Worm (Caenorhabditis elegans) whole organism, dauer: Measurements from ENCODE around the gene Y102A11A.2.

Experiments
- unc-62 ChIP-seq: sonication (generic microtip); optimal IDR thresholded peaks from 2 replicates; lab custom pipeline; 2017; ENCODE audit warnings: missing biosample characterization, missing genetic modification reagents, missing genetic modification characterization

Y102A11A.2 gene

DNA sequence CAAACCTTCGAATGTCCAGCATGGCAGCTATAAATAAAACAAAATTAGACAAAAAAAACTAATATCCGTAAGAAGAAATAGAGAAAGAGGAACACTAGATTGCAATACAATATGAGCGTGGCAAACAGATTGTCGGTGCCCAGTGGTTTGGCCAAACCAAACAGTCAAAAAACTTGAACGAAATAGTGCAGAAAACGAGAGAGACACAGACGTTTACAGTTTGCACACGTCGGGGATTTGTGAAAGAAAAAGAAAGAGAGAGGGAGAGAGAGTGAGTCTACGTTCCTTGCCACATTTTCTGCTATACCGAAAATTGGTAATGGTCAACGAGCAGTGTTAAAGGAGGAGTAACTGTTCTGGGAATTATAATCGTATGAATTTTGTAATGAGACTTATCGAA, 8.7 kb downstream of the Y102A11A.2 start, which contains the start of gene ergi-1:
ergi-1 (minus strand) TSS at position 101 of the 400 bp plus-strand sequence.
- no peak for TF ChIP-seq unc-62 (GFP tag; lab: Kevin White, UChicago)

DNA sequence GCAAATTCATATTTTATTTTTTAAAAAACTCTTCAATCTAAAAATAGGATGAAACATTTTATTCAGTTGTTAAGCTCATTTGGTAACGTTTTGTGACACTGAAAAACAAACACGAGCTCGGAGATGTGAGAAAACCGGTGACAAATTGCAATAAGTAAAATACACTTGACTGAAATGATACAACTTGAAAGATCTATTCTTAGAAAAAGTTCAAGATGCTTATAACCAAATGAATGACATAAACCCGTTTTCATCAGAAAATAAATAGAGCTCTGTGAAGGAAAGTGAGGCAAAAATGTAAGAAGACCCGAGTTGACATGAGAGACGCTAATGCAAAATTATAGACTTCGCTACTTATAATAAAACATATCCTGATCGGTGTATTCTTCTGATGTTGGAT, 12.9 kb downstream of the Y102A11A.2 start, which contains the start of gene smex-2:
smex-2 (minus strand) TSS at position 101 of the 400 bp plus-strand sequence.
- TF ChIP-seq unc-62 (GFP tag; lab: Kevin White, UChicago): no peak

DNA sequence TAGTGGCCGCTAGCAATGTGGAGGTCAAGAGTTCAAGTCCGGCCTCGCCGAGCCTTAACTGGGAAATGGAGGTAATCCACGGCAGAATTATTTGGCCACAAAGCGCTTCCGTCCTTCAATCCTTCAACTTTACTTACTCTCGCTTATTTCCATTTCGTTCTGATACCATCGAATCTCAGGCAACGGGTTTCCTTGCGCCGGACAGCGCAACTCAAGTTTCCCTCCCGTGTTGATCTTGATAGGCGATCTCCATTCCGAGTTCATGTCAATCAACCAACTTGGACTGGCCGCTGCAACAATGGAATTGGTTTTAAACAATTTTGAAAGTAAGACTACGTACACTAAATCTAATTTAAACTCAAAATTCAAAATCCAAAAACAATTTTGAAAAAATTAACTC, 14.4 kb downstream of the Y102A11A.2 start:
- no peak for TF ChIP-seq unc-62 (GFP tag; lab: Kevin White, UChicago)

DNA sequence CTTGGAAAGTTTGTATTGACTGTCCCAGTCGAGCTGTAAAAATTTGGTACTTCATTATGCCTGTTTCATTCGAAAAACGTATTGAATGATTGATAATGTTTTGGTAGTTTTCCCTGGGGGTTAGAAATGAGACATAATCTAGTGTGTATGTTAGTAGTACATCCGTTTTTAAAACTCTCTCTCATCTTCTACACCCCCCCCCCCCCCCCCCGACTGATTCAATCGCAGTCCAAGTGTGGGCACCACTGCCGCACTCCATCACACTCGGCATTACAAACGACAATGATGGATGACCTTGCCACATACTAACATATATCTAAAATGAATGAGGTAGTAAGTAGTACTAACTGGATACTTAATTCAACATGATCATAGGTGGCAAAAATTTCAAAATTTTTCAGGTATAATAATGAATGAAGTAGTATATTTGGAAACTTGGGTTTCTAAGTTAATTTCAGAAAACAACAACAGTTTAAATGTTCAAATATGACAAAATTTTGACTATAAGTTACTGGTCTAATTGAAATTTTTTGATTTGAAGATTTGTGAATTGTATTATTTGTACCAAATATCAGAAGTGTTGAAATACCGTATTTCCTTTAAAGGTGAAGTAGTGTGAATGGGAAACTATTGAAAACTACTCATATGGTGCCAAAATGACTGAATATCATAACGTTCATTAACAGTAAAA, 15.2 kb downstream of the Y102A11A.2 start:
- no peak for TF ChIP-seq unc-62 (GFP tag; lab: Kevin White, UChicago)

DNA sequence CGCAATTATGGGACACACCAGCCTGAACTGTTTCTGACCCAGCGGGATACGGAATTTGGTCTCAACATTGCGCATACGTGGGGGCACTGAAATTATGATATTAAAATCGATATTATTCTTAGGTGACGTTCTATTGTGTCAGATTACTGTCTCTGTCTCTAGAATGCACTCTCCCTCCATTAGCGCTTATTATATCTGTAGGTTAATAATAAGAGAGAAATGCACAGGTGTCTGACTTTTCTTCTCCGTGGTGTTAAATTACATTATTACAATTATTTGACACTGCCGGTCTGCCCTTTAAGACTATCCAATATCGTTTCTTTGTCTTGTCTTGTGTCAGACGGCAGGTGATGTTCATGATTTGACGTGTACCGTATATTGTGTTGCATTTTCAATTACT, 16.2 kb downstream of the Y102A11A.2 start:
- no peak for TF ChIP-seq unc-62 (GFP tag; lab: Kevin White, UChicago)

DNA sequence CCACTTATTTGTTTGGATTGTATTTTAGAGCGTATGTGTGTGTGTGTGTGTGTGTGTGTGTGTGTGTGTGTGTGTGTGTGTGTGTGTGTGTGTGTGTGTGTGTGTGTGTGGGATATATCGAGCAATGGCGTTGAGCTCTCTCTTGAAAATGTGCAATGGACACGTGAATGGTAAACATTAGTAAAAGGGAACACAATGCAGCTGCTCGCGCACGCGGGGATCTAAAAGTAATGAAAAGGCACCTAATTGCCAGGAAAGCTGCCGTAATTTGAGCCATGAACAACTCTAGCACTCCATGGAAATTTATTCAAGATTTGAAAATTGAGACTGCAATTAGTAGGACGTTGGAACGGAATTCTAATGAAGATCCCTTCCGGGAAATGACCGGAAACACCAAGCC, 16.8 kb downstream of the Y102A11A.2 start:
- TF ChIP-seq unc-62 (GFP tag; lab: Kevin White, UChicago): no peak

DNA sequence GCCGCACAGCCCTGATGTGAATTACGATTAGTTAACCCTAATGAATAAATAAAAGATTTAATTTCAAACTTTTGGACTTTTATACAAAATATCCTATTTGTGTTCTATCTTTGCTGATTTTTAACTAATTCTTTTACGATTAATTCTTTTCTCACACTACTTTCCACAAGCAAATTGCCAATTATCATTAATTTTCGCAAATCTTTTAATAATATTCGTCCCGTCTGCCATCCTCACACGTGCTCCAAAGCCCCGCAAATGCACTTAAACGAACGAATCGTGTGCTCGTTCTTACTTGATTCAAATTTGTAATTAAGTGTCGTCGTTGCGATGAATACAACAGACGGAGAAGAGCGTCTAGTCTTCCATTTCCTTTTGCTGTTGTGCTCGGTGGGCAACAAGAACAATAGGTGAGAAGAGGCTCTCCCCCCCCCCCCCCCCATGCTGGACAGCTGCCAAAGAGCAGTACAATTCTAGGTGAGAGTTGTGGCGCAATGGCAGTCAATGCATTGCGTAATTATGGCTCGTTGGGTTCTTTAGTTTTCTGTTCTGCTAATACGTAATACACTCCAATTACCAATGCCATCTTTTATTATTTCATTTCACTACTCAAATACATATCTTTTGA, 18.2 kb downstream of the Y102A11A.2 start:
- no peak for TF ChIP-seq unc-62 (GFP tag; lab: Kevin White, UChicago)

DNA sequence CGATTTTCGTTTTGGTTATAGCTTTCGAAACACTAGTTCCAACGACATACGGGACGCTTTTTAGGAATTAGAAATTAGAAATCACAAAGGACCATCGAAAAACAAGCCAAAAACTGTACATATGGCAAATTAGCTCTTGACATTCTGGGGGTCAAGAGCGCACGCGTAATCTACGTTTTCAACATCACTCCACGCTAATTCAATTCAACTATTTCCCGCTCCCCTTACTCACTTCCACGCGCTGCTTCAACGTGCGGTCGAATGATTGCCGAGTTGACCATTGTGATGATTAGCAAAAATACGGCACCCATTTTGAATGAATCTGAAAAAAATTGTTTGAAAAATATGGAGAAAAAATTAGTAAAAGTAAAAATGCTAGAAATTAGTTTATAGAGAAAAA, 19.2 kb downstream of the Y102A11A.2 start:
- no peak for TF ChIP-seq unc-62 (GFP tag; lab: Kevin White, UChicago)

DNA sequence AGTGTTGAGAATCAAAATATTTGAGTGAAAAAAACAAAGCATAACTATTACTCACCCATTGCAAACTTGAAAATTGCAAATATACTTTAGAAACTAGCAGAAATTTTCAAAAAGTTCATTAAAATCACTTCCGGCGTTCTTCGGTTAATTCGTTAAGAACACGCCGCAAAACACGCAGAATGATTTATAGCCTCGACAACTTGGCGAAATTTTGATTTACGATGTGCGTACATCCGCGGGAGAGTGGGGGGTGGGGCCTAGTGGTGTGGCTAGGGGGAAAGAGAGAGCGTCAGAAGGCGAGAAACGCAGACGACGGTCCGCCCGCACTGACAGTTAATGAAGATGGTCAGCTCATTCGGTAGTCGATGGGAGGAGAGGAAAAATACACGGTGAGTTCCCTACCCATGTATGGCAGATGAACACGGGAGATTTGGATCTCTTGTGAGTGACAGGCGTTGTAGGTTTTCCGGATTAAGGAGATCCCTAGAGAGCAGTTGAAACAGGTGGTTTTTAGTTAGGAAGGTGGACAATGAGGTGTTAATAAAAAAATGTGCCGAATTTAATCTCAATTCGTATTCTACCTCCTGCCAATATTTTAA, 19.8 kb downstream of the Y102A11A.2 start, which contains the start of gene igcm-4:
igcm-4 (minus strand) TSS at position 237 of the 599 bp plus-strand sequence.
- TF ChIP-seq unc-62 (GFP tag; lab: Kevin White, UChicago): no peak

DNA sequence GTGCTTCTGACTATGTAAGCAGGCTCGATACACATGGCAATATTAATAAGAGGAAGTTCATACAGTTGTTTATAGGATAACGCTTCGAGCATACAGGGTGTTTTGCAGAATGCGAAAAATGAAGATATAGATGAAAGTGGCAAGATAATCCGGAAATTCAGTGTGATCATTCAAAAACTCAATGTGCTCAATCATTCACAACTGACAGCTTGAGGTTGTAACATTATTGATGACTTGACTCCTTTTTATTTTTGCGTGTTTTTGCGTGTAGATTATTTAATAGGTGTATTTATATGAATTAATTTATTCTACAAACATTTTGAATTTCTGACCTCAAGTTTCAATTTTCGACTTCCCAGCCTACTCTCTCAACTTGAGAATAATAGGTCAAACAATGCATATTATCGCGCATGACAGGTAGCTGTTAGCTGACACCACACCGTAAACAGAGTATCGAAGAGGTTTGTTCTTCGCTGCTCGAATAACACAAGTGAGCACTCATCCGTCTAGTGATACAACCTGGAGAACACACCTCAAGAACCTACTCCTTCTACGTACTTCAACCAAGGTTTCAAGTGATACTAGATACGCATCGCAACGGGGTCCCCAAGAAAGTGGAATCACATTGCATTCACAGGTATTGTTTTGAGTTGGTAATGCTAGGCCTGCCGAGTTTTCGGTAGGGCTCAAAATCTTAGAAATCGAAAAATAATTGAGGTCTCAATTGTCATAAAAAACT, 20.9 kb downstream of the Y102A11A.2 start:
- no peak for TF ChIP-seq unc-62 (GFP tag; lab: Kevin White, UChicago)

DNA sequence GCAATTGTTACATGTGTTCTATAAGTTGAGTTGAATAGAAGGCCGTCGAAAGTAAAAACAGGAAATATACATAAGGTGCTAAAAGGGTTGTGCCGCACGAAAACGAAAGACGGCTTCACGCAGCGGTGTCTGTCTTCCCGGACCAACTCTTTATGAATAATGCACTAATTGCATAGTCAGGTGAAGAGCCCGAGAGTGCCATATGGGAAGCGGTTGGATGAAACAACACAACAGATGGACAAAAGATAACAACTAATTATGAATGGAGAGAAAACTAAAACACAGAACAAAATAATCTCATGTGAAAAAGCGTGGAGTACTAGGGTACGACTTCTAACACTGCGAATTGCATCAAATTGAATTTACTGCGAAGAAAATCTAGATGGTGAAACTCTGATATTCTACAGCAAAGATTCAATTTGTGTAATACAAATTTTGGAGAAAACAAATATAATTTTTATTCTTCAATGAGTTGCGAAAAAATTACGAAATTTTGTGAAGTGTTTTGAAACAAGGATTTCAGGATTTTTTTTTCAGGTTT, 22.5 kb downstream of the Y102A11A.2 start:
- no peak for TF ChIP-seq unc-62 (GFP tag; lab: Kevin White, UChicago)

DNA sequence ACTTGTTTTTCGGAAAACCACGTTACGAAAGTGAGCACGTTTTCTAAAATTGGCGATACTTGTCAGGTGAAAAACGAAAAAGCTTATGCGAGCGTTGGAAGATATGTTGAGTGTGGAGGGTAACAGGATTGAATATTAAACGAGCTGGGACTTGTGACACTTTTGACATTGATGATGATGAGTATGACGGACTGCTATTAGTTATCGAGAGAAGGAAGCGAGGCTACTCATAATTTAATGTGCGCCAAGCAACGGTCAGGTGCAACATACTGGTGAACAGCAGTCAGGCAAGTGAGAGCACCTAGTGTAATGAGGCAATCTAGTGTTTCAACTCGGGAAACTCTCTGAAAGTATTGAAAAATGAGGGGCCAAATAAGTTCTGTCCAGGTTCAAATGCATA, 23.8 kb downstream of the Y102A11A.2 start:
- no peak for TF ChIP-seq unc-62 (GFP tag; lab: Kevin White, UChicago)

DNA sequence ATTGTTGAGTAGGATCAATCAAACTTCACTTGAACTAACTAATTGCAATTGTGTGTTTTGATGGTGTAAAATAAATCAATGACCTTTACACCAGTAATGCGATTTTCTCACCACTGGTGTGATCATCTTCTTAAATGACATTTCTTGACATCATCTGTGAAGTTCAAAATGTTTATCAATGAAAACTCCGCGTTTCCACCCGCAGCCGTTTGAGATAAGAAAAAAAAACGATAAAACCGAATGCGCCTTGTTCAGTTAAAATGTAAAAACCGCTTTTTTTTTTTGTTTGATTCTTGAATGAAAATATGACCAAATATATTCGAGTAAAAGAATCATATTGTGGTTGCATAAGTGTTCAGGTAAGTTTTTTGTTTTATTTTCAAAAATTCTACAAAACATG, 25.2 kb downstream of the Y102A11A.2 start, which contains the start of gene Y102A11A.1:
Y102A11A.1 (plus strand) TSS at position 223 of the 400 bp plus-strand sequence.
- TF ChIP-seq unc-62 (GFP tag; lab: Kevin White, UChicago): no peak

DNA sequence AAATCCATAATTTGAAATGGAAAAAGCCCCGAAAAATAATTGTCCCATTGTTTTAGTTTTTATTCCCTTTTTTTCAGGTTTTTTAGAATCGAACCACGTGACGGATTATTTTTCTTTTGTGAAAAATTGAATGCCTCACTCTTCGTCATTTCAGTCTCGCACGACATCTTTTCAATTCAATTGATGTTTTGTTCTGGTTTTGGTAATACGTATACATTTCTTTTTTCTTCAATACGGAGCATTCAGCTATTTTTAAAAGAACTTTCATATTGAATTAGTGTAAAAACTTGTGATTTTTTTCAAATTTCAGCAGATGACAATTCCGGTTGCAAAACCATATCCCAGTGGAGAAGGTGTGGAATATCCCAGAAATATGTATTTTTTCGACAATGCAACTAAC, 38.3 kb downstream of the Y102A11A.2 start, which contains the start of gene F49H12.7:
F49H12.7 (plus strand) TSS at position 301 of the 400 bp plus-strand sequence.
- TF ChIP-seq unc-62 (GFP tag; lab: Kevin White, UChicago): no peak

DNA sequence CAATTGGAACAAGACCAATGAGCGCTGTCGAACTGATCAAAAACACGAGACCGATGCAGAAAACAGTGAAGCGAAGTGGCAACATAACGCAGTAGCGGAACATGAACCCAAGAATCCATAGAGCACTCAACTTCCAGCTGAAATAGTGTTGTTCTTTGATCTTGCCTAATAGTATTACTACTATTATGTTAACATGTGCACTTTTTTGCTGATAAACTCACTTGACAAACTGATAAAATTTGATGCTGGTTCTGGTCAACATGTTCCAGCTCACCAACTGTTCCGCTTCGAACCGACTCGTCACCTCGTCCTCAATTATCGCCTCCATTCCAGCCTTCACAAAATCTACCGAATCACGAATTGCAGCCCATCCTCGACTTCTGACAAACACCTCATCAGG, 41.9 kb downstream of the Y102A11A.2 start:
- TF ChIP-seq unc-62 (GFP tag; lab: Kevin White, UChicago): no peak
